Fruit fly (Drosophila melanogaster) Kc167 (cell line): Measurements from ENCODE around the gene Eig71Ef.

Experiments
- h ChIP-seq: fragments of >200 bp; optimal IDR thresholded peaks from 3 replicates; lab custom pipeline; 2018; ENCODE audit warnings: missing external identifiers
- psq ChIP-seq: fragments of >200 bp; optimal IDR thresholded peaks from 2 replicates; lab custom pipeline; 2017; ENCODE audit warnings: missing external identifiers

DNA sequence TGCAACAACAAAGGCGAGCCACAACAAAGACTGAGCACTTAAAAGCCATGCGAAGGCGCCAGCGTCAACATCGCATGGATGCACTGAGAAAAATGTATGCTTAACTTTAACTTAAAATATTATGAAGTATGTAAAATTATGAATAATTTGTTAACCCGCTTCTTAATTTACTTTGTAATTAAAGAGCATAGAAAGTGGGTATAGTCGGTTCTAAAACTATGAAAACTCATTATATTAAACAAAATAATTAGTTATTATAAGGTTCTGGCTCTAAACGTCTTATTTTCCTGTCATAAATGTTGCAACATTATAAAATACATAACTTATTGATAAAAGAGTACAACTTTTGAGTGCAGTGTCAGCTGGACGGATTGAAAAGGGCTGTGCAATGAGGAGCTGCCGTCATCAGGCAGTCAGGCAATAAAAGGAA, 15.6 kb downstream of the Eig71Ef start:
- TF ChIP-seq h (lab: Kevin White, UChicago) (no peak), psq (no peak)
